Fruit fly (Drosophila melanogaster): ENCODE measurements around the gene CG42557.

dm6 chr3R:29983886-29984285 lies 50.8 kb downstream of the CG42557 start:
- TF ChIP-seq CG34367 (tag; optimal IDR thresholded peaks at IDR 0.05), result no peak
- TF ChIP-seq Pif1B (GFP tag; optimal IDR thresholded peaks at IDR 0.05), result no peak
- no peak for TF ChIP-seq Ets98B (GFP tag; IDR thresholded peaks at IDR 0.05)
- TF ChIP-seq CG17806 (tag; optimal IDR thresholded peaks at IDR 0.05), result no peak
- TF ChIP-seq D1 (tag; optimal IDR thresholded peaks at IDR 0.05), result no peak
- TF ChIP-seq CG10348 (GFP tag; IDR thresholded peaks at IDR 0.05), result no peak

All from whole organism, pupa.